Worm (Caenorhabditis elegans) whole organism, early embryonic: ENCODE results near the gene nbs-1.

ENCODE experiments used
- B0310.2 ChIP-seq: sonication (generic microtip); optimal IDR thresholded peaks from 2 replicates; lab custom pipeline; 2016; ENCODE audit warnings: mild to moderate bottlenecking, missing genetic modification characterization, missing compliant biosample characterization
- F13C5.2 ChIP-seq: sonication (generic microtip); optimal IDR thresholded peaks from 2 replicates; lab custom pipeline; 2017; ENCODE audit warnings: mild to moderate bottlenecking, missing genetic modification characterization, inconsistent platforms, missing compliant biosample characterization
- aly-1 ChIP-seq: sonication (generic microtip); optimal IDR thresholded peaks from 2 replicates; lab custom pipeline; 2016; ENCODE audit warnings: missing genetic modification characterization, missing compliant biosample characterization
- ama-1 ChIP-seq: fragments of 150-350 bp; optimal IDR thresholded peaks from 2 replicates; lab custom pipeline; 2014
- ceh-13 ChIP-seq: fragments of 200-800 bp; sonication (Bioruptor generic); optimal IDR thresholded peaks from 2 replicates; lab custom pipeline; 2018; ENCODE audit warnings: mild to moderate bottlenecking, missing genetic modification characterization, missing compliant biosample characterization
- ceh-36 ChIP-seq: sonication (generic microtip); optimal IDR thresholded peaks from 2 replicates; lab custom pipeline; 2016; ENCODE audit warnings: missing genetic modification characterization, inconsistent platforms, missing compliant biosample characterization
- ets-7 ChIP-seq: sonication (generic microtip); optimal IDR thresholded peaks from 2 replicates; lab custom pipeline; 2016; ENCODE audit warnings: missing genotype, missing genetic modification characterization, missing compliant biosample characterization
- flt-1 ChIP-seq: fragments of 200-800 bp; sonication (Bioruptor generic); IDR thresholded peaks from 2 replicates; pipeline ENCODE4 v1.3.6; 2022; ENCODE audit warnings: missing genetic modification characterization, missing compliant biosample characterization
- hmbx-1 ChIP-seq: sonication (generic microtip); optimal IDR thresholded peaks from 2 replicates; lab custom pipeline; 2016; ENCODE audit warnings: mild to moderate bottlenecking, missing genetic modification characterization, missing compliant biosample characterization
- hmg-4 ChIP-seq: fragments of 200-800 bp; sonication (Bioruptor generic); optimal IDR thresholded peaks from 2 replicates; lab custom pipeline; 2018; ENCODE audit warnings: mild to moderate bottlenecking, missing genetic modification characterization, missing compliant biosample characterization
- hnd-1 ChIP-seq: sonication (generic microtip); optimal IDR thresholded peaks from 2 replicates; lab custom pipeline; 2016; ENCODE audit warnings: missing genetic modification characterization, missing compliant biosample characterization
- pes-1 ChIP-seq: fragments of 200-800 bp; sonication (Bioruptor generic); IDR thresholded peaks from 2 replicates; pipeline ENCODE4 v1.3.6; 2022; ENCODE audit warnings: missing genetic modification reagents, missing genetic modification characterization, missing compliant biosample characterization
- scrt-1 ChIP-seq: fragments of 200-800 bp; sonication (Bioruptor generic); IDR thresholded peaks from 2 replicates; pipeline ENCODE4 v1.3.6; 2022; ENCODE audit warnings: missing genetic modification characterization, missing compliant biosample characterization
- sea-1 ChIP-seq: fragments of 200-800 bp; sonication (Bioruptor generic); conservative IDR thresholded peaks from 2 replicates; pipeline ENCODE4 v1.3.6; 2022; ENCODE audit warnings: missing genetic modification characterization, missing compliant biosample characterization
- tbx-11 ChIP-seq: fragments of 200-800 bp; sonication (Bioruptor generic); IDR thresholded peaks from 2 replicates; pipeline ENCODE4 v1.3.6; 2022; ENCODE audit warnings: missing genetic modification characterization, missing compliant biosample characterization
- tbx-37 ChIP-seq: fragments of 200-800 bp; sonication (Bioruptor generic); conservative IDR thresholded peaks from 2 replicates; pipeline ENCODE4 v1.3.6; 2022; ENCODE audit warnings: missing genetic modification reagents, missing genetic modification characterization, missing compliant biosample characterization
- tra-4 ChIP-seq: sonication (generic microtip); optimal IDR thresholded peaks from 2 replicates; lab custom pipeline; 2017; ENCODE audit warnings: missing genetic modification characterization, missing compliant biosample characterization

nbs-1 gene

DNA sequence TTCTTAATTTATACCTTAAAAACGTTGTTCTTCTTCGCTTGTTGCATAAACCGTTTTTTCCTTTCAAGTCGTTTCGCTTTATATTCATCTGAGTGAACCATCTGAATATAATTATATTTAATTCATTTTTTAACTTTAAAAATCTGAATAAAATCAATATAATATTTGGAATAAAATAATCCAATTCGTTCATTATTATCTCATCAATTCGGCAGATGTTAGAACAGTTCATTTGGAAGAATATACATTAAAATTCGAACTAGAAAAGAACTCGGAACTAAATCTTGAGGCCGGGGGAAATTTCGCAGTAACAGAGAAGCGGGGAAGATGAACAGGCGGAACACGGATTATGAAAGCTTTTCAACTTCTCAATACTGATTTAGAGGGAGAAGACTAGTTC is 47.3 kb downstream of the nbs-1 start, which contains the start of gene F33A8.4:
Gene F33A8.4, minus strand, starts transcription at position 101 of the 400 bp plus-strand sequence.
- TF ChIP-seq hmg-4 (GFP tag; lab: Kevin White, UChicago) (no peak), aly-1 (tag; lab: Kevin White, UChicago) (no peak), ama-1 (lab: Kevin White, UChicago) (no peak), pes-1 (GFP tag; lab: Robert Waterston, UW) (no peak), scrt-1 (GFP tag; lab: Robert Waterston, UW) (no peak), ets-7 (no peak), tra-4 (tag; lab: Kevin White, UChicago) (no peak), hmbx-1 (no peak), flt-1 (GFP tag; lab: Robert Waterston, UW) (no peak), ceh-36 (tag; lab: Kevin White, UChicago) (no peak), tbx-37 (no peak), F13C5.2 (tag; lab: Kevin White, UChicago) (no peak), tbx-11 (GFP tag; lab: Robert Waterston, UW) (no peak), ceh-13 (GFP tag; lab: Kevin White, UChicago) (no peak), B0310.2 (no peak), sea-1 (GFP tag; lab: Robert Waterston, UW) (no peak)

DNA sequence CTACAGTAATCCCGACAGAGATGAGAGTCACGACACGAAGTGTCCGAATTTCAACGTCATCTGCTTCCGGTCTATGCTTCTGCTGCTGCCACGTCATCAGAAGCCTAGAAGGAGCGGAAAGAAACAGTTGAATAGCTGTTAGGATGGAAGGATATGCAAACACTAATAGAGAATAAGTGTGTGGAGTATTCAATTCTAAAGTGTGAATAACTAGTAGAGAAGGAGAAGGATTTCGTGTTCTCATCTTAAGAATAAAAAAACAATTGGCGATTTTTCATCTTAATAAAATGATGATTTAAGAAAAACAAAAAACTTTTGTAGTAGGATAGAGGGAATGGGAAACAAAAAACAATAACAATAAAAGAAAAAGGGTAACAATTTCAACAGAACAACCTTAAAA is 50.4 kb downstream of the nbs-1 start, which contains the start of gene col-83:
Gene col-83, minus strand, starts transcription at position 101 of the 400 bp plus-strand sequence.
- TF ChIP-seq tbx-37 (no peak), tra-4 (tag; lab: Kevin White, UChicago) (no peak), aly-1 (tag; lab: Kevin White, UChicago) (no peak), hmg-4 (GFP tag; lab: Kevin White, UChicago) (no peak), B0310.2 (no peak), hnd-1 (tag; lab: Kevin White, UChicago) (no peak), scrt-1 (GFP tag; lab: Robert Waterston, UW) (no peak), flt-1 (GFP tag; lab: Robert Waterston, UW) (no peak), ama-1 (lab: Kevin White, UChicago) (no peak), ets-7 (no peak), hmbx-1 (no peak), ceh-13 (GFP tag; lab: Kevin White, UChicago) (no peak), ceh-36 (tag; lab: Kevin White, UChicago) (no peak), pes-1 (GFP tag; lab: Robert Waterston, UW) (no peak), tbx-11 (GFP tag; lab: Robert Waterston, UW) (no peak), sea-1 (GFP tag; lab: Robert Waterston, UW) (no peak), F13C5.2 (tag; lab: Kevin White, UChicago) (no peak)
